Fruit fly (Drosophila melanogaster) whole organism, wandering third instar larva: ENCODE results near the gene hob.

Source experiments
- Abd-B ChIP-seq: fragments of >200 bp; optimal IDR thresholded peaks from 2 replicates; lab custom pipeline; 2017; ENCODE audit warnings: missing biosample characterization, missing genetic modification characterization
- CG32264 ChIP-seq: fragments of 200-800 bp; sonication (Bioruptor generic); optimal IDR thresholded peaks from 2 replicates; lab custom pipeline; 2016; ENCODE audit warnings: missing biosample characterization, missing genetic modification characterization
- CG9705 ChIP-seq: fragments of 200-800 bp; sonication (Bioruptor generic); optimal IDR thresholded peaks from 2 replicates; lab custom pipeline; 2018; ENCODE audit warnings: missing biosample characterization, mild to moderate bottlenecking, missing genetic modification characterization
- CrebA ChIP-seq: fragments of 200-800 bp; sonication (Bioruptor generic); optimal IDR thresholded peaks from 2 replicates; lab custom pipeline; 2016; ENCODE audit warnings: missing biosample characterization, mild to moderate bottlenecking, missing genetic modification characterization, borderline replicate concordance
- Dfd ChIP-seq: fragments of >200 bp; optimal IDR thresholded peaks from 2 replicates; lab custom pipeline; 2017; ENCODE audit warnings: missing biosample characterization, missing genetic modification characterization
- Dif ChIP-seq: fragments of 200-275, 200-300 bp; sonication (Bioruptor generic); optimal IDR thresholded peaks from 2 replicates; lab custom pipeline; 2018; ENCODE audit warnings: missing biosample characterization, missing genetic modification characterization; ENCODE audit not compliant: partially characterized antibody
- GATAd ChIP-seq: sonication (Bioruptor generic); optimal IDR thresholded peaks from 2 replicates; lab custom pipeline; 2016; ENCODE audit warnings: missing biosample characterization, missing genetic modification characterization
- HLH106 ChIP-seq: fragments of 200-800 bp; optimal IDR thresholded peaks from 3 replicates; lab custom pipeline; 2019; ENCODE audit warnings: missing biosample characterization, mild to moderate bottlenecking, missing genetic modification characterization, moderate library complexity
- Hnf4 ChIP-seq: fragments of 200-800 bp; sonication (Bioruptor generic); optimal IDR thresholded peaks from 2 replicates; lab custom pipeline; 2016; ENCODE audit warnings: missing biosample characterization, mild to moderate bottlenecking, missing genetic modification characterization
- Hr78 ChIP-seq: fragments of >200 bp; optimal IDR thresholded peaks from 2 replicates; lab custom pipeline; 2017; ENCODE audit warnings: missing biosample characterization, missing genetic modification characterization
- Hr83 ChIP-seq: fragments of 200-300 bp; sonication (Bioruptor generic); optimal IDR thresholded peaks from 2 replicates; lab custom pipeline; 2016; ENCODE audit warnings: missing biosample characterization, mild to moderate bottlenecking, missing genetic modification characterization, moderate library complexity; ENCODE audit not compliant: poor library complexity, severe bottlenecking
- Jra ChIP-seq: sonication (Bioruptor generic); optimal IDR thresholded peaks from 2 replicates; lab custom pipeline; 2016; ENCODE audit warnings: missing biosample characterization, missing genetic modification characterization
- Mio ChIP-seq: sonication (Bioruptor generic); optimal IDR thresholded peaks from 2 replicates; lab custom pipeline; 2016; ENCODE audit warnings: missing biosample characterization, missing genetic modification characterization
- Myc ChIP-seq: fragments of >200 bp; optimal IDR thresholded peaks from 2 replicates; lab custom pipeline; 2017
- N ChIP-seq: fragments of >200 bp; optimal IDR thresholded peaks from 2 replicates; lab custom pipeline; 2018; ENCODE audit warnings: missing biosample characterization, missing external identifiers, missing genetic modification characterization
- OdsH ChIP-seq: fragments of 200-800 bp; sonication (Bioruptor generic); optimal IDR thresholded peaks from 2 replicates; lab custom pipeline; 2016; ENCODE audit warnings: missing biosample characterization, mild to moderate bottlenecking, missing genetic modification characterization
- Rel ChIP-seq, 2 experiments: fragments of 200-800 bp; sonication (Bioruptor generic) in 1 of 2; optimal IDR thresholded peaks; 2 replicates in 1 of 2; 3 replicates in 1 of 2; lab custom pipeline; 2016 to 2019; ENCODE audit warnings: mild to moderate bottlenecking in 2 of 2, missing biosample characterization in 2 of 2, missing genetic modification characterization in 2 of 2, moderate library complexity in 1 of 2
- Sp1 ChIP-seq: fragments of 200-800 bp; sonication (Bioruptor generic); optimal IDR thresholded peaks from 3 replicates; lab custom pipeline; 2019; ENCODE audit warnings: missing biosample characterization, mild to moderate bottlenecking, missing genetic modification characterization, moderate library complexity
- Vsx2 ChIP-seq: fragments of 200-300, 225-300 bp; sonication (Bioruptor generic); optimal IDR thresholded peaks from 2 replicates; lab custom pipeline; 2018; ENCODE audit warnings: missing biosample characterization, missing genetic modification characterization; ENCODE audit not compliant: partially characterized antibody
- br ChIP-seq: fragments of 200-800 bp; sonication (Bioruptor generic); optimal IDR thresholded peaks from 2 replicates; lab custom pipeline; 2016; ENCODE audit warnings: missing biosample characterization, missing genetic modification characterization
- brk ChIP-seq: fragments of 200-800 bp; sonication (Bioruptor generic); optimal IDR thresholded peaks from 2 replicates; lab custom pipeline; 2016; ENCODE audit warnings: missing biosample characterization, mild to moderate bottlenecking, missing genetic modification characterization
- dl ChIP-seq, 2 experiments: fragments of 175-275, 200-275 bp in 1 of 2; fragments of 200-275 bp in 1 of 2; sonication (Bioruptor generic); optimal IDR thresholded peaks; lab custom pipeline; 2018; ENCODE audit warnings: mild to moderate bottlenecking in 2 of 2, missing biosample characterization in 2 of 2, missing genetic modification characterization in 2 of 2, moderate library complexity in 2 of 2; ENCODE audit not compliant: partially characterized antibody in 2 of 2, insufficient read depth in 1 of 2
- dmrt93B ChIP-seq: fragments of 200-800 bp; sonication (Bioruptor generic); optimal IDR thresholded peaks from 2 replicates; lab custom pipeline; 2018; ENCODE audit warnings: missing biosample characterization, mild to moderate bottlenecking, missing genetic modification characterization
- dsf ChIP-seq: sonication (Bioruptor generic); optimal IDR thresholded peaks from 2 replicates; lab custom pipeline; 2016; ENCODE audit warnings: missing biosample characterization, missing genetic modification characterization, borderline replicate concordance
- ey ChIP-seq: fragments of 200-800 bp; sonication (Bioruptor generic); optimal IDR thresholded peaks from 2 replicates; lab custom pipeline; 2016; ENCODE audit warnings: missing biosample characterization, missing genetic modification characterization
- foxo ChIP-seq, 2 experiments: fragments of 200-800 bp; sonication (Bioruptor generic); optimal IDR thresholded peaks; 2 replicates in 1 of 2; 3 replicates in 1 of 2; lab custom pipeline; 2016 to 2017; ENCODE audit warnings: missing biosample characterization in 2 of 2, missing genetic modification characterization in 2 of 2
- fru ChIP-seq: fragments of 200-800 bp; sonication (Bioruptor generic); optimal IDR thresholded peaks from 3 replicates; lab custom pipeline; 2016; ENCODE audit warnings: missing biosample characterization, mild to moderate bottlenecking, missing genetic modification characterization
- h ChIP-seq: fragments of 200-800 bp; sonication (Bioruptor generic); optimal IDR thresholded peaks from 3 replicates; lab custom pipeline; 2016; ENCODE audit warnings: missing biosample characterization, mild to moderate bottlenecking, missing genetic modification characterization
- jim ChIP-seq: fragments of 175-275, 200-325 bp; sonication (Bioruptor generic); optimal IDR thresholded peaks from 2 replicates; lab custom pipeline; 2016; ENCODE audit warnings: missing biosample characterization, mild to moderate bottlenecking, missing genetic modification characterization
- lola ChIP-seq: fragments of >200 bp; optimal IDR thresholded peaks from 2 replicates; lab custom pipeline; 2017; ENCODE audit warnings: missing biosample characterization, missing genetic modification characterization
- pan ChIP-seq: fragments of >200 bp; optimal IDR thresholded peaks from 2 replicates; lab custom pipeline; 2017
- psq ChIP-seq: fragments of 200-800 bp; sonication (Bioruptor generic); optimal IDR thresholded peaks from 3 replicates; lab custom pipeline; 2017; ENCODE audit warnings: missing biosample characterization, mild to moderate bottlenecking, missing genetic modification characterization, moderate library complexity
- rgr ChIP-seq: fragments of 200-800 bp; sonication (Bioruptor generic); optimal IDR thresholded peaks from 3 replicates; lab custom pipeline; 2016; ENCODE audit warnings: missing biosample characterization, mild to moderate bottlenecking, missing genetic modification characterization
- sage ChIP-seq: fragments of 200-800 bp; sonication (Bioruptor generic); optimal IDR thresholded peaks from 2 replicates; lab custom pipeline; 2016; ENCODE audit warnings: missing biosample characterization, mild to moderate bottlenecking, missing genetic modification characterization
- sv ChIP-seq: fragments of 200-800 bp; sonication (Bioruptor generic); optimal IDR thresholded peaks from 3 replicates; lab custom pipeline; 2016; ENCODE audit warnings: missing biosample characterization, missing genetic modification characterization
- tai ChIP-seq: sonication (Bioruptor generic); optimal IDR thresholded peaks from 2 replicates; lab custom pipeline; 2016; ENCODE audit warnings: missing biosample characterization, missing genetic modification characterization
- usp ChIP-seq: fragments of >200 bp; optimal IDR thresholded peaks from 2 replicates; lab custom pipeline; 2017; ENCODE audit warnings: missing biosample characterization, missing genetic modification characterization
- woc ChIP-seq: sonication (Bioruptor generic); optimal IDR thresholded peaks from 2 replicates; lab custom pipeline; 2016; ENCODE audit warnings: missing biosample characterization, mild to moderate bottlenecking, missing genetic modification characterization

hob gene

dm6 chr3L:3248714-3249663, 30.3 kb upstream of the hob start (continued):
- peak; percentile 97 for TF ChIP-seq Dfd
- TF ChIP-seq Dif (GFP tag; lab: Kevin White, UChicago): peak; percentile 53

dm6 chr3L:3247130-3248065, 28.7 kb upstream of the hob start, which contains the start of gene CG43389:
TSS of gene CG43389 (plus strand) at chr3L:3248015.
- TF ChIP-seq Mio (GFP tag; lab: Kevin White, UChicago): peak; percentile 89
- TF ChIP-seq foxo (GFP tag; optimal IDR thresholded peaks at IDR 0.05; lab: Kevin White, UChicago): peak; percentile 87 to 99
- TF ChIP-seq br (GFP tag; lab: Kevin White, UChicago): peak; percentile 99
- TF ChIP-seq N (GFP tag; lab: Kevin White, UChicago): no peak
- TF ChIP-seq lola: no peak
- TF ChIP-seq CG32264: peak; percentile 96
- peak; percentile 100 for TF ChIP-seq Sp1 (GFP tag; lab: Kevin White, UChicago)
- peak; percentile 99 for TF ChIP-seq ey (GFP tag; lab: Kevin White, UChicago)
- peak; percentile 80 for TF ChIP-seq Dfd
- TF ChIP-seq woc (GFP tag; lab: Kevin White, UChicago): peak; percentile 91
- TF ChIP-seq Hnf4: peak; percentile 99
- peak; percentile 97 for TF ChIP-seq tai
- TF ChIP-seq CrebA (GFP tag; lab: Kevin White, UChicago): peak; percentile 94
- peak; percentile 99 for TF ChIP-seq h (GFP tag; lab: Kevin White, UChicago)
- peak; percentile 99 for TF ChIP-seq OdsH (GFP tag; lab: Kevin White, UChicago)
- TF ChIP-seq dmrt93B (GFP tag; lab: Kevin White, UChicago): peak; percentile 98
- peak; percentile 97 for TF ChIP-seq sage (GFP tag; lab: Kevin White, UChicago)
- peak; percentile 97 for TF ChIP-seq Jra
- TF ChIP-seq HLH106 (tag; lab: Kevin White, UChicago): peak; percentile 99
- no peak for TF ChIP-seq Vsx2 (GFP tag; lab: Kevin White, UChicago)
- TF ChIP-seq Hr78: no peak
- TF ChIP-seq Rel (GFP tag; optimal IDR thresholded peaks at IDR 0.05; lab: Kevin White, UChicago): peak; percentile 98
- peak; percentile 78 for TF ChIP-seq Rel (tag; optimal IDR thresholded peaks at IDR 0.05; lab: Kevin White, UChicago)
- TF ChIP-seq CG9705: peak; percentile 75
- peak; percentile 38 for TF ChIP-seq Dif (GFP tag; lab: Kevin White, UChicago)
- TF ChIP-seq psq (GFP tag; lab: Kevin White, UChicago): peak; percentile 99
- no peak for TF ChIP-seq pan (lab: Kevin White, UChicago)
- peak; percentile 98 for TF ChIP-seq brk
- TF ChIP-seq jim (GFP tag; lab: Kevin White, UChicago): peak; percentile 52
- TF ChIP-seq sv (GFP tag; lab: Kevin White, UChicago): no peak
- peak; percentile 96 for TF ChIP-seq dsf (GFP tag; lab: Kevin White, UChicago)
- no peak for TF ChIP-seq Hr83 (GFP tag; lab: Kevin White, UChicago)
- peak; percentile 97 for TF ChIP-seq GATAd (GFP tag; lab: Kevin White, UChicago)
- no peak for TF ChIP-seq Abd-B (GFP tag; lab: Kevin White, UChicago)
- no peak for TF ChIP-seq Myc (lab: Kevin White, UChicago)
- peak; percentile 100 for TF ChIP-seq rgr
- TF ChIP-seq usp (GFP tag; lab: Kevin White, UChicago): no peak
- peak; percentile 97 for TF ChIP-seq fru
- TF ChIP-seq dl (GFP tag; optimal IDR thresholded peaks at IDR 0.05; lab: Kevin White, UChicago; ENCODE audit: insufficient read depth in 1 of 2, partially characterized antibody in 2 of 2): no peak
